Worm (Caenorhabditis elegans) whole organism, L1 larva: ENCODE results near the gene lap-1.

Experiments
- C16A3.4 ChIP-seq: fragments of 150-350 bp; optimal IDR thresholded peaks from 2 replicates; lab custom pipeline; 2014; ENCODE audit warnings: missing biosample characterization, missing genetic modification characterization
- C34B4.2 ChIP-seq: sonication (generic microtip); optimal IDR thresholded peaks from 2 replicates; lab custom pipeline; 2017; ENCODE audit warnings: mild to moderate bottlenecking, missing genetic modification characterization, missing compliant biosample characterization
- efl-1 ChIP-seq, 4 experiments: fragments of 150-350 bp; optimal IDR thresholded peaks in 3 of 4; peaks in 1 of 4; 1 replicate in 1 of 4; 2 replicates in 3 of 4; lab custom pipeline; 2014; ENCODE audit warnings: missing biosample characterization in 2 of 4, missing genetic modification characterization in 2 of 4, missing genetic modification reagents in 2 of 4
- egl-27 ChIP-seq, 2 experiments: fragments of 150-350 bp in 1 of 2; sonication (generic microtip); optimal IDR thresholded peaks; 3 replicates each; lab custom pipeline; 2017 to 2018; ENCODE audit warnings: missing biosample characterization in 2 of 2, missing genetic modification characterization in 2 of 2, missing genetic modification reagents in 2 of 2
- fkh-8 ChIP-seq: sonication (generic microtip); optimal IDR thresholded peaks from 2 replicates; lab custom pipeline; 2016; ENCODE audit warnings: mild to moderate bottlenecking, missing genetic modification characterization, missing compliant biosample characterization
- isw-1 ChIP-seq: fragments of 200-800 bp; sonication (Bioruptor generic); IDR thresholded peaks from 2 replicates; pipeline ENCODE4 v1.3.6; 2022; ENCODE audit warnings: missing genetic modification characterization, missing compliant biosample characterization
- lir-3 ChIP-seq: sonication (generic microtip); optimal IDR thresholded peaks from 2 replicates; lab custom pipeline; 2016; ENCODE audit warnings: mild to moderate bottlenecking, missing genetic modification characterization, moderate library complexity, missing compliant biosample characterization; ENCODE audit not compliant: poor library complexity
- nhr-11 ChIP-seq: fragments of 150-350 bp; optimal IDR thresholded peaks from 2 replicates; lab custom pipeline; 2014; ENCODE audit warnings: missing biosample characterization, missing genetic modification characterization
- nhr-12 ChIP-seq: sonication (generic microtip); optimal IDR thresholded peaks from 2 replicates; lab custom pipeline; 2017; ENCODE audit warnings: missing biosample characterization, missing genetic modification characterization
- nhr-28 ChIP-seq: fragments of 150-350 bp; optimal IDR thresholded peaks from 2 replicates; lab custom pipeline; 2014; ENCODE audit warnings: missing biosample characterization, missing genetic modification characterization
- nhr-77 ChIP-seq: fragments of 150-350 bp; optimal IDR thresholded peaks from 2 replicates; lab custom pipeline; 2014; ENCODE audit warnings: missing biosample characterization, missing genetic modification characterization
- snu-23 ChIP-seq: sonication (generic microtip); optimal IDR thresholded peaks from 2 replicates; lab custom pipeline; 2016; ENCODE audit warnings: missing genetic modification characterization, missing compliant biosample characterization
- vab-15 ChIP-seq: sonication (generic microtip); optimal IDR thresholded peaks from 2 replicates; lab custom pipeline; 2017; ENCODE audit warnings: missing genotype, mild to moderate bottlenecking, missing genetic modification characterization, missing compliant biosample characterization

- TF ChIP-seq lir-3 (no peak), nhr-12 (tag; lab: Kevin White, UChicago) (no peak), snu-23 (GFP tag; lab: Kevin White, UChicago) (no peak), egl-27 (tag; optimal IDR thresholded peaks at IDR 0.05; lab: Kevin White, UChicago) (no peak), C16A3.4 (tag; lab: Kevin White, UChicago) (no peak), nhr-11 (tag; lab: Kevin White, UChicago) (no peak), nhr-28 (no peak), efl-1 (optimal IDR thresholded peaks at IDR 0.05; lab: Kevin White, UChicago) (no peak), efl-1 (GFP tag; optimal IDR thresholded peaks at IDR 0.05 in 1 of 2; lab: Kevin White, UChicago) (peak in 1 of 2 experiments; percentile 92), C34B4.2 (tag; lab: Kevin White, UChicago) (no peak), isw-1 (no peak), fkh-8 (tag; lab: Kevin White, UChicago) (no peak), nhr-77 (tag; lab: Kevin White, UChicago) (no peak), vab-15 (tag; lab: Kevin White, UChicago) (no peak)
Observed at ce11 chrIII:8405449-8405962, 3.8 kb upstream of the lap-1 start, which contains the start of the genes ubxn-4 and cyy-1.
